Worm (Caenorhabditis elegans): Measurements from ENCODE around the gene Y73F8A.12.

Gene Y73F8A.12

DNA sequence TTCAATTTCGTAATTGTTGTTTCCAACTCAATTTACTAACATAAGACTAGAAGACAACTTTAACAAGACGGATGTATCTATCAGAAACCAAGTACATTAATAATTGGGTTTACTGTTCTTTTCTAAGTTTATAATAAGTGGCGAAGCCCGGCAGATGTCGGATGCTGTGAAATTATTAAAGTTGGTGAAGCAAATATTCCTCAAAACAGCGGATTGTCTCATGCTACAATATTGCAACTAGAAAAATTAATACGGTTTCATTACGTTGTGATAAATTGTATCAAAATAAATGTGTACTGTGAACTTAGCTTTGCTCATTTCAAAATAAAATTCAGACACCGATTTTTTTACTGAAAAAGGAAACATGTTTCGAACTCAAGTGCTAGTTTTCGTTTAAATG is 27.9 kb downstream of the Y73F8A.12 start:
- TF ChIP-seq hmg-1.1 (GFP tag; IDR thresholded peaks at IDR 0.05) (no peak), snpc-1.2 (GFP tag; IDR thresholded peaks at IDR 0.05) (peak; percentile 89)

DNA sequence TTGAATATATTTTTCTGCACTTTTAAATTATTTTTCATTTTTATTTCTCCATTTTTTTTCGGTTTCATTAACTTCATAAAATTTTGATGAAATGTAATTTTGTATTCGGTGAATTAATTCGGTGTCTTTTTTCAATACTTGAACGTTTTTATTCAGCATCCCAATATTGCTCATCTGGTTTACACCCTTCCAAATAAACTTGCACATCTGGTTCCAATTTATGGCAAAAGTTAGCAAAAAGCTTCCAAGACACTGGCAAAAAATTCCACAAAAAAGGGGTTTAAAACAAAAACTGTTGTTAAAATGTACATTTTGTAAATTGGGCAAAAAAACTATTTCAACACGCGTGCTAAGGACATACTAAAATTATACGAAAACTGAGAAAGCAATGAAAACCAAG is 31.3 kb downstream of the Y73F8A.12 start:
- TF ChIP-seq aha-1 (tag) (peak; percentile 28), zfp-3 (GFP tag; conservative IDR thresholded peaks at IDR 0.05) (no peak)

DNA sequence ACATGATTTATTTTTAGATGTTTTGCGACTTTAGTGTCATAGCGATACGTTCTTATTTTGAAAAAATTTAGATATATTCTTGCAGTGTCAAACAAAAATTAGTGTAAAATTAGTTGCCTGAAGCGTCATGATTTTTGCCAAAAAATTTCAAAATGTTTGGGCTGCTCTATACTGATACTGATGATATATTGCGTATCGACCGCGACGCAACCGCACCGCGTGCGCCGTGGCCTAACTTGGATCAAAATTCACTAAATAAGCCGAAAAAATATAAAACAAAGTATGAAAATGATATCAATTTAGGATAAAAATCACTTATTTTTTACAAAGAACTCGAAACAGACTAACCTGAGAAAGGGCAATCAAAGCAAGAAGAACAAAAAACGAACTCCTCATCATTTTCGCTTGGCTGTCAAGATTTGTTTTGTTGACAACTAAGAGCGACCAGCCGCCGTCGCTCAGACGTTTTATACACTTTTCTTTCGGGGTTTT is 36.1 kb downstream of the Y73F8A.12 start, which contains the start of gene ccg-1:
TSS of gene ccg-1 (minus strand) at position 442 of the 492 bp plus-strand sequence.
- peak; percentile 59; the same call in 1 of the 2 replicates for TF ChIP-seq snpc-1.2 (GFP tag; IDR thresholded peaks at IDR 0.05)
- peak in 1 of 2 experiments; percentile 18 for TF ChIP-seq daf-16 (GFP tag; optimal IDR thresholded peaks at IDR 0.05)
- no peak for TF ChIP-seq daf-16 (tag; optimal IDR thresholded peaks at IDR 0.05)
- TF ChIP-seq ZK337.2 (GFP tag; IDR thresholded peaks at IDR 0.05) = no peak
- peak; percentile 43 for TF ChIP-seq ama-1 (optimal IDR thresholded peaks at IDR 0.05)

DNA sequence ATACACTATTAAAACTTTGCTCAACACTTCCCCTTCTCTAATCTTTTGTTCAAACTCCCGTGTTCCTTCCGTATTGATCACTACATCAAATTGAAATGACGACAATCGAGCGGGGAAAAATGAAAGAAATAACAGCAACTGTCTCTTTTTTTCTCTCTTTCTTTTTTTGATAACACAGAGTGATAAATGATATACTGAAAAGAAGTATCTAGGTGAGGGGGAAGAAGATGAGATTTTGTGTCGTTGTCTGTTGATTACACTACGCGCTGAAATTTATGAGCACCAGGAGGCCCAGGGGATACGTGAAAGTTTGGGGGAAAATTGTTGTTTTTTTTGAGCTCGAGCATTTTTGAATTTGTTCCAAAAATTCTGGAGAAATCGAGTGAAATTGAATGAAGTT is 37.4 kb downstream of the Y73F8A.12 start:
- TF ChIP-seq nhr-11 (tag; optimal IDR thresholded peaks at IDR 0.05) (peak; percentile 40), nhr-28 (tag; optimal IDR thresholded peaks at IDR 0.05) (peak; percentile 5), ama-1 (optimal IDR thresholded peaks at IDR 0.05) (no peak), lin-1 (GFP tag; IDR thresholded peaks at IDR 0.05) (no peak), unc-62 (GFP tag; optimal IDR thresholded peaks at IDR 0.05 in 1 of 2) (peak in 1 of 2 experiments; percentile 93), unc-62 (tag; optimal IDR thresholded peaks at IDR 0.05) (no peak), egl-43 (GFP tag; IDR thresholded peaks at IDR 0.05) (no peak), daf-16 (GFP tag; optimal IDR thresholded peaks at IDR 0.05) (peak in 1 of 2 experiments; percentile 80), daf-16 (tag; optimal IDR thresholded peaks at IDR 0.05) (no peak), sdz-12 (GFP tag; optimal IDR thresholded peaks at IDR 0.05) (no peak), hlh-30 (tag; optimal IDR thresholded peaks at IDR 0.05; ENCODE audit: insufficient read depth) (no peak)

All from whole organism, L4 larva.